Fruit fly (Drosophila melanogaster): ENCODE results near the gene CG17754.

dm6 chrX:9223182-9223581 is 27.0 kb upstream of the CG17754 start, which contains the start of gene t:
- TF ChIP-seq gl (tag; optimal IDR thresholded peaks at IDR 0.05) (no peak), Ets98B (GFP tag; IDR thresholded peaks at IDR 0.05) (peak; percentile 31; the same call in 1 of the 2 replicates), D1 (tag; optimal IDR thresholded peaks at IDR 0.05) (no peak), CG32121 (GFP tag; IDR thresholded peaks at IDR 0.05) (no peak), EcR (GFP tag; optimal IDR thresholded peaks at IDR 0.05) (no peak), CG17806 (tag; optimal IDR thresholded peaks at IDR 0.05) (no peak), CG9948 (tag; optimal IDR thresholded peaks at IDR 0.05) (no peak), CG15710 (tag; optimal IDR thresholded peaks at IDR 0.05) (no peak), fd96Ca (GFP tag; IDR thresholded peaks at IDR 0.05) (no peak), CG34367 (tag; optimal IDR thresholded peaks at IDR 0.05) (no peak)
